Worm (Caenorhabditis elegans): ENCODE data around the gene Y116A8C.37.

ce11 chrIV:17121058-17121773 lies 9.7 kb downstream of the Y116A8C.37 start:
- TF ChIP-seq scrt-1 (GFP tag; IDR thresholded peaks at IDR 0.05) (no peak), sea-1 (GFP tag; conservative IDR thresholded peaks at IDR 0.05) (no peak), B0310.2 (tag; optimal IDR thresholded peaks at IDR 0.05) (no peak), tbx-37 (GFP tag; conservative IDR thresholded peaks at IDR 0.05) (no peak), ama-1 (optimal IDR thresholded peaks at IDR 0.05) (no peak), hmbx-1 (tag; optimal IDR thresholded peaks at IDR 0.05) (no peak), flt-1 (GFP tag; IDR thresholded peaks at IDR 0.05) (no peak), pes-1 (GFP tag; IDR thresholded peaks at IDR 0.05) (no peak), aly-1 (tag; optimal IDR thresholded peaks at IDR 0.05) (no peak), ceh-36 (tag; optimal IDR thresholded peaks at IDR 0.05) (no peak), ceh-13 (GFP tag; optimal IDR thresholded peaks at IDR 0.05) (no peak)
